Worm (Caenorhabditis elegans): Measurements from ENCODE around the gene mth-2.

DNA sequence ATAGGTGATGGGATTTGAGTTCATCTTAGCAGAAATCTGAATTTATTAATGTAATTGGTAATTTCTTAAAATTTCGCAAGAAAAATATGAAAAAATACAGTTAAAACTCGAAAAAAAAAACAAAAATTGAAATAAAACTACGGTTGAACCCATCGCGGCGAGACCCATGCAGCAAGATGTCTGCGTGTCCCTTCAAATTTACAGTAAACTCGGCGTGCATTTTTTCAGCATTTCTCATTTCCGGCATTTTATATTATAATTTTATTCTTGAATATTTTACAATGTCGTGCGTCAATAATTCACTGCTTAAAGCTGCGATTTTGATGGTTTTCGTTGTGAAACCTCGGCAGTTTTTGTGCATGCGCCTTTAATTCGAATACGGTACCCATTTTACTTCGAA lies 41.8 kb upstream of the mth-2 start, which contains the start of gene fbxc-43:
- TF ChIP-seq aly-2 (tag; optimal IDR thresholded peaks at IDR 0.05): no peak
- TF ChIP-seq pqm-1 (tag; optimal IDR thresholded peaks at IDR 0.05): no peak
- TF ChIP-seq ceh-82 (tag; optimal IDR thresholded peaks at IDR 0.05): no peak
- TF ChIP-seq nhr-25 (tag; optimal IDR thresholded peaks at IDR 0.05): no peak
- no peak for TF ChIP-seq nhr-12 (tag; optimal IDR thresholded peaks at IDR 0.05)
- no peak for TF ChIP-seq nhr-76 (tag; optimal IDR thresholded peaks at IDR 0.05)
- TF ChIP-seq jun-1 (tag; optimal IDR thresholded peaks at IDR 0.05): no peak
- TF ChIP-seq fkh-2 (tag; optimal IDR thresholded peaks at IDR 0.05): no peak
- TF ChIP-seq ama-1 (optimal IDR thresholded peaks at IDR 0.05): no peak
- no peak for TF ChIP-seq nhr-28 (tag; optimal IDR thresholded peaks at IDR 0.05)
